Fruit fly (Drosophila melanogaster): Measurements from ENCODE around the gene Lrr47.

DNA sequence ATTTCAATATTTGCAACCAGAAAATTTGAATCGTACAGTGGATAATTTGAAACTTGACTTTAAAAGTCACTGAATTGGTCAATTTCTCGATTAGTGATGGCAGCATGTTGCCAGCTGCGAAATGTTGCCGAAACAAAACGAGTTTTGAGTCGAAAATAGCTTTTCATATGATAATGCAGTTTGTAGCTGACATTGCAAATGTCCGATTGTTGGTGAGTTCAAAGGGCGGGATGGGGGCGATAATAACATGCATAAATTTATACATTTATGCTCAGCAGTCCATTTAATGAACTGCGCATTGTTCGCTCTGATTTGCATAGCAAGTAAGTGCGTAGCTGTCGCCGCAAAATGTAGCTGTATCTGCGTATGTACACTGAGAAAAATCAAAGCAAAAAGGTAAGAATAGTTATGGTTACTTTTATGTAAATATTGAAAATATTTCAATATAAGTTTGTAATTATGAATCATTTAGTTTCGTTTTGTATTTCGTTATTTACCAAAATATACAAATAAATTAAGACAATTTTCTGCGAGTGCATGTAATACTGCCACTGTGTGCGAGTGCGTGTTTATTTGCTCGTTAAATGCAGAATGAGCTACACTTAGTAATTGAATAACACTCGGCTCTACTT lies 9.9 kb downstream of the Lrr47 start, which contains the start of gene Lip4:
- peak; percentile 14 for TF ChIP-seq vri (GFP tag; optimal IDR thresholded peaks at IDR 0.05)
- peak; percentile 85 for TF ChIP-seq eg (GFP tag; IDR thresholded peaks at IDR 0.05)
- TF ChIP-seq achi (GFP tag; optimal IDR thresholded peaks at IDR 0.05), result peak; percentile 58
- TF ChIP-seq Met (GFP tag; optimal IDR thresholded peaks at IDR 0.05), result peak; percentile 46
- peak; percentile 61 for TF ChIP-seq CG8319 (GFP tag; optimal IDR thresholded peaks at IDR 0.05)
- peak; percentile 63 for TF ChIP-seq spab (GFP tag; optimal IDR thresholded peaks at IDR 0.05)
- TF ChIP-seq Ets96B (tag; optimal IDR thresholded peaks at IDR 0.05), result peak; percentile 75
- TF ChIP-seq CG32006 (GFP tag; optimal IDR thresholded peaks at IDR 0.05), result peak; percentile 72
- TF ChIP-seq svp (GFP tag), result peak; percentile 84
